Worm (Caenorhabditis elegans): ENCODE data around the gene F09E5.16.

F09E5.16 gene

DNA sequence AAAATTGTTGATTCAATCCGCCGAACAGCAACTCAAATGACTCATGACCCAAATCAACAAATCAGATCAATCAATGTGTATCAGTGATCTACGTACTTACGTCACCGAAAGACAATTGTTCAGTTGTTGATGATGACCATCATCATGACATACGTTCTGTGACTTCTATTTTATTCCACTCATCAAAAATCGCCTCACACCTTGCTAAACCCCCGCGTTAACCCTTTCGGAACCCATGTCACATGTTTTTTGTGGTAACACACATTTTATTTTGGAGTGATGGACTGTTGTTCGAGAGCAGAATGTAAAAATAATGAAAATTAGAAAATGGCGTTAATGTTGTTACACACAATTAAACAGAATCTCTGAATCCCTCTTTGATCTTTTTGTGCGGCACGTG is 23.1 kb downstream of the F09E5.16 start:
- TF ChIP-seq cog-1 (tag; optimal IDR thresholded peaks at IDR 0.05) (no peak), klf-2 (GFP tag; conservative IDR thresholded peaks at IDR 0.05) (no peak)

DNA sequence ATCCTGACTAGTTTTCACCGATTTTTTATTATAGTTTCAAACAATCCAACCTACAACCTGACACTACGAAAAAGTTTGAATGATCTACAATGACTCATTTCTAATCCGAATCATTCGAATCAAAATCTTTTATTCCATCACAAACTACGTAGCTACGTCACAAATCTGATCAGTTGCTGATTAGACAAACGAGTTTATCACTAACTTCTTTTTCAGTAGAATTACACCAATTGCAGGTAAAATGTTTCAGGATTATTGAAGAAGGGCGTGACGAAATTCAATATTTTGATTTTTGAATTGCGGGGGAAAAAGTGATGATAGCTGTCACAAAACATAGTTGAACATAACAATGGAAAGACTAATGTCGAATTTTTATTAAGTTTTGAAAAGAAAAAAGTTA is 24.0 kb downstream of the F09E5.16 start:
- no peak for TF ChIP-seq med-1 (GFP tag; optimal IDR thresholded peaks at IDR 0.05; ENCODE audit: insufficient read depth)

DNA sequence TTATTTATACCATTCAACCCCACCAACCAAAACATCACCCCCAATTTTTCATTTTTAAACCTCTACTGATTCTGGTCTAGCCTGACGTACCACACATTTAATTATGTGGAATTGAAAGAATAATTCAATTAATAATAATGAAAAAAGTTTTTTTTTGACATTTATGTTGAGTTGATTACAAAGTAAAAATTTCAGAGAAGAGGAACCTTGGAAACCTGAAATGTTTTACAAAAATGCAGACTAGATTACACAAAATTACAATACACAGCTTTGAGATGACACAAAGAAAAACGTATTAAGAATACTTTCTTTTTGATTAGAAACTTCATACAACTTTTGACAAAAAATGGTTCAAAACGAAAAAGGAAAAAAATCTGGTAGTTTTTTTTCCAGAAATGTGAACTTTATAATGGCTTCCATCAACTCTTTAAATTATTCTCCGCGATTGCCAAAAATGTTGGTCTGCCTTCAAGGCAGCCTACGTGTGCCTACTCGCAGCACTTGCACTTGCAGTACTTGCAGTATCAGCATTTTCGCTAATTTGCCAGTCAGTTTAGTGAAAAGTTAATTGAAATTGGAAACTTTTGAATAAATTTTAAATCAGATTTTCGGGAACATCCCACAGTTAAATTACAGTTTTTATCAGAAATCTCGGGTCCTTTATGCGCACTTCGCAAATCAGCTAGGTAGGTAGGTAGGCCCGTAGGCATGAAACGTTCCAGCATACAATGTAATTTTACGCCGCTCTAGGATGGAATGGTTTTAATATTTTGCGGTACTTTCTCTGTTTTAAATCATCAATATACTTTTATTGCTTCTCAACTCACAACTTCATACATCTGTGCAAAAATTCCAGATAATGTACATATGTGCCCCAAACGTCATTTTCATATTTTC is 24.6 kb downstream of the F09E5.16 start:
- TF ChIP-seq med-1 (GFP tag; optimal IDR thresholded peaks at IDR 0.05; ENCODE audit: insufficient read depth) (no peak), flt-1 (GFP tag; IDR thresholded peaks at IDR 0.05) (no peak), ztf-23 (GFP tag; IDR thresholded peaks at IDR 0.05) (no peak), klf-2 (GFP tag; conservative IDR thresholded peaks at IDR 0.05) (no peak), ref-1 (GFP tag; conservative IDR thresholded peaks at IDR 0.05) (no peak), T22C8.4 (GFP tag; IDR thresholded peaks at IDR 0.05) (no peak), ztf-29 (GFP tag; IDR thresholded peaks at IDR 0.05) (no peak), cog-1 (tag; optimal IDR thresholded peaks at IDR 0.05) (no peak), tab-1 (GFP tag; IDR thresholded peaks at IDR 0.05) (no peak)

DNA sequence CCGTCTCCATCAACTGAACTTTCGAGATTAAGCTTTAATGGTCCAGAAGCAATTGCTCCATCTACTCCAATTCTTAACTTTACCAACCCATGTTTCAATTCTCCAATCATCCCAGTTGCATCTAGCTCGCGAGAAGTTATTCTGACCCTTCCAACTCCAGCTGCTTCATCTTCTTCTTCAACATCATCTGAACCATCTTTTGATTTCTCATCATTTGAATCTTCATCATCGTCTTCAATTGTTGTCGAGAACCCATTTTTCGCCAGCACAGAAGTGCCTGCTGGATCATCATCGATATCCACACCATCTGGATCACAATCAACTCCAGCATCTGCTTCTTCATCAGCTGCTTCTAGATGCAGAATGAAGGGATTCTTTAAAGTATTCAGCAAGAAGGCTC is 26.0 kb downstream of the F09E5.16 start:
- TF ChIP-seq ref-1 (GFP tag; conservative IDR thresholded peaks at IDR 0.05), result no peak
- no peak for TF ChIP-seq flt-1 (GFP tag; IDR thresholded peaks at IDR 0.05)
- TF ChIP-seq ztf-29 (GFP tag; IDR thresholded peaks at IDR 0.05), result no peak
- TF ChIP-seq med-1 (GFP tag; optimal IDR thresholded peaks at IDR 0.05; ENCODE audit: insufficient read depth), result no peak
- TF ChIP-seq ztf-23 (GFP tag; IDR thresholded peaks at IDR 0.05), result no peak
- no peak for TF ChIP-seq cog-1 (tag; optimal IDR thresholded peaks at IDR 0.05)
- no peak for TF ChIP-seq tab-1 (GFP tag; IDR thresholded peaks at IDR 0.05)
- TF ChIP-seq klf-2 (GFP tag; conservative IDR thresholded peaks at IDR 0.05), result no peak
- TF ChIP-seq T22C8.4 (GFP tag; IDR thresholded peaks at IDR 0.05), result no peak

DNA sequence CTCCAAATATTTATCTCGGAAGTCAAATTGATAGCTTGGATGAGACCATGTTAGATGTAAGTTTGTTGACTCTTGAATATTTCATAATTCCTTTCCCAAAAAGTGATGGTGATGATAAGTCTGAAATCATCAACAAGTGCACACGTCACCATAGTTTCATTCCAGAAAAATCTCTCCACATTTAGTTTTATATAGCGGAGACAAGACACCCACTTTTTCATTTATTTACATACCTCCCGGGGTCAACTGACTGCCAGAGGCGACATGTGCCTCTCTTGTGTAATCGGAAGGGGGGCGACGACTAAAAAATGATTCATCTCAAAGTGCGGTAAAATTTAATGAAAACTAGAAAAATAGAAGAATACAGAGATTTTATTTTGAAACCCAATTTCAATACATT is 27.2 kb downstream of the F09E5.16 start:
- TF ChIP-seq flt-1 (GFP tag; IDR thresholded peaks at IDR 0.05) (no peak), med-1 (GFP tag; optimal IDR thresholded peaks at IDR 0.05; ENCODE audit: insufficient read depth) (no peak), klf-2 (GFP tag; conservative IDR thresholded peaks at IDR 0.05) (no peak), cog-1 (tag; optimal IDR thresholded peaks at IDR 0.05) (no peak), ref-1 (GFP tag; conservative IDR thresholded peaks at IDR 0.05) (no peak), tab-1 (GFP tag; IDR thresholded peaks at IDR 0.05) (no peak), ztf-23 (GFP tag; IDR thresholded peaks at IDR 0.05) (no peak), ztf-29 (GFP tag; IDR thresholded peaks at IDR 0.05) (no peak), T22C8.4 (GFP tag; IDR thresholded peaks at IDR 0.05) (no peak)

DNA sequence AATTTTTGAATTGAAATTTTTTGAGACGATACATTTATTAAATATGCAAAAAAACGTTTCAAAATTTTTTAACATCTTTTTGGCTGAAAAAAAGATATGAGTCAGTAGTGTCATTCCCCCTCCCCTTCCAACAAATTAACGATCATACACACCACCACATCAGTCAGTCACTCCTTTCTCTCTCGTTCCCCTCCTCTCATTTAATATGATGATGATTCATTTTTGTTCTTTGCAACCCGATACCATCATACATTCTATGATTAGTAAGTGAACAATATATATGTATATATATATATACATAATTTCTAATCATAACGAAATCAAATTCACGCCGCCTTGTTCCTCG is 28.1 kb downstream of the F09E5.16 start:
- no peak for TF ChIP-seq med-1 (GFP tag; optimal IDR thresholded peaks at IDR 0.05; ENCODE audit: insufficient read depth)
- TF ChIP-seq cog-1 (tag; optimal IDR thresholded peaks at IDR 0.05), result no peak
- no peak for TF ChIP-seq ref-1 (GFP tag; conservative IDR thresholded peaks at IDR 0.05)
- no peak for TF ChIP-seq T22C8.4 (GFP tag; IDR thresholded peaks at IDR 0.05)
- no peak for TF ChIP-seq tab-1 (GFP tag; IDR thresholded peaks at IDR 0.05)
- no peak for TF ChIP-seq ztf-29 (GFP tag; IDR thresholded peaks at IDR 0.05)
- TF ChIP-seq ztf-23 (GFP tag; IDR thresholded peaks at IDR 0.05), result no peak

DNA sequence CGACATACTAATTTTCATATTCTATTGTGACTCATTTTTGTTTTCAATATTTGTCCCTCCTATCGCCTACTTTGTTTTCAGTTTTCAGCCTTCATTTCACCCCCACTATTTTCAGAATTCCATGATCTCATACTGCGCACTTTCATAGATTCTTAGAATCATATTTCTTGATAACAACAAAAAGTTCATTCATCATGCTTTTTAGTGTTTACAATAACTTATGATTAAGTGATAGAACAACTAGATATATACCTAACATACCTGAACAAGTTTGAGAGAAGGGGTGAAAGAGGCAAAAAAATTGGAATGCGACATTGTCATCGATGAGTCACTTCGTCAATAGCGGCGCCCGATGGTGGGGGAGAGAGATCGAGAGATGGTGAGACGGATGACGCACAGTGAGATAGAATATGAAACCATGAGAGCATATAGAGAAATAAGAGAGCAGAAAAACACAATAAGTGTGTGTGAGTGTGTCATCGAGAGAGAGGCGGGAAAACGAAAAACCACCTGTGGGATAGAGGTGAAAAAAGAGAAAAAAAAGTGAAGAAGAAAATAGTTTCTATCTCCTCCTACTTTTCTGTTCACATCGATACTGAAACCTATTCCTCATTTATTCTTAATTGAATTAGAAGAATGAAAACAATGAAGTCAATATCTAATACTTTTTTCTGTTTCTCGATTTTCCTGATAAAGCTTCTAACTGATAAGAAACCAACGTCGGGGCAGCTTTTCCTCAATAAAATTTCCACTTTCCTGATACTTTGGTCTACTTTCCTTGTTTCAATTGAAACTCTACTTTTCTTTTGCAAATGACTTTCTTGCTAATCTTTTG is 28.7 kb downstream of the F09E5.16 start:
- TF ChIP-seq ref-1 (GFP tag; conservative IDR thresholded peaks at IDR 0.05), result no peak
- no peak for TF ChIP-seq ztf-23 (GFP tag; IDR thresholded peaks at IDR 0.05)
- TF ChIP-seq T22C8.4 (GFP tag; IDR thresholded peaks at IDR 0.05), result no peak
- TF ChIP-seq cog-1 (tag; optimal IDR thresholded peaks at IDR 0.05), result peak; percentile 18

DNA sequence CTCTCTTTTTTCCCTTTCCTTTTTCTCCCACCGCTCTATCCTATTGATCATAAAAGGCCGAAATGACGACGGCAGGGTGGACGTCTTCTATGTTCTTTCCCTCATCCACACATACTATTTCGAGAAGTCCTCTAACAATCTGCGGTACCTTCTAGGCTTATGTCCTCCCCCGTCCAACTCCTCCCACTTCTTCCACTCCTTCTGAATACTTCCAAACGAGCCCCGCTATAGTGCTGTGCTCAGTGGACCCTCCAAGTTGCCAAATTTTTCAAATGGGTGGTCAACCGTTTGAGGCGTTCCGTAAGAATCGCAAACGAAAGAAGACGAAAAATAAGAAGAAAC is 29.5 kb downstream of the F09E5.16 start:
- TF ChIP-seq ztf-23 (GFP tag; IDR thresholded peaks at IDR 0.05) (peak; percentile 63; the same call in 1 of the 2 replicates), T22C8.4 (GFP tag; IDR thresholded peaks at IDR 0.05) (no peak), klf-2 (GFP tag; conservative IDR thresholded peaks at IDR 0.05) (no peak), tab-1 (GFP tag; IDR thresholded peaks at IDR 0.05) (no peak), ztf-29 (GFP tag; IDR thresholded peaks at IDR 0.05) (0 out of 2 replicates have a peak, but pooled peaks have one; percentile 42), flt-1 (GFP tag; IDR thresholded peaks at IDR 0.05) (0 out of 2 replicates have a peak, but pooled peaks have one; percentile 8), cog-1 (tag; optimal IDR thresholded peaks at IDR 0.05) (no peak)

DNA sequence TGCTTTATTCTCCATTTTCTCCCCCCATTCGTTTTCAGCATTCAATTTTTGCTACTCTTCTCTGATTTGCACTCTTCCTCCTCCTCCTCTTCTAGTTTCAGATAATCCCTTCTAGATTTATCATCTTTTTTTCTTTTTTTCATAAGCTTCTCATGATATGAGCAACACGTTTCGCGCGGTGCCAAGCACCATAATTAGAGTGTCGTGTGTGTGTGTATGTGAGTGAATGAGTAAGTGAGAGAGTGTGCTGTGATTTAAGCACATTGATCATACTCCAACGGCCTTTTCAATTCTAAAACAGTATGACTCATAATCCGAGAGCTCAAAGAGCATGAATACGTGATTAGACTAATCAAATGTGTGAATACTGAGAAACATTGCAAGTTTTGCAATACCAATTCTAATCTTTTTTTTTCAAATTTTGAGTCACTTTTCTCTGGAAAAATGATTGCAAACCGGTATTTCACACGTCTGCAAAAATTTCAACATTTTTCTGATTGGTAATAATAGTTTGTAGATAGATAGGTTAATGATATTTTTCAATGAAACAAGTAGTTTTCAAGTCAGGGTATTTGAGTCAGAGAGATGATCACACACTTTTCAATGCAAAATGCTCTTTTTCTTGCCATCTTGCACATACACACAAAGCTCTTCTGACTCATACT is 30.0 kb downstream of the F09E5.16 start:
- TF ChIP-seq tab-1 (GFP tag; IDR thresholded peaks at IDR 0.05) (no peak), klf-2 (GFP tag; conservative IDR thresholded peaks at IDR 0.05) (no peak), ref-1 (GFP tag; conservative IDR thresholded peaks at IDR 0.05) (no peak), cog-1 (tag; optimal IDR thresholded peaks at IDR 0.05) (no peak), ztf-23 (GFP tag; IDR thresholded peaks at IDR 0.05) (no peak), flt-1 (GFP tag; IDR thresholded peaks at IDR 0.05) (no peak), ztf-29 (GFP tag; IDR thresholded peaks at IDR 0.05) (no peak), T22C8.4 (GFP tag; IDR thresholded peaks at IDR 0.05) (no peak), med-1 (GFP tag; optimal IDR thresholded peaks at IDR 0.05; ENCODE audit: insufficient read depth) (no peak)
